Fruit fly (Drosophila melanogaster) whole organism, wandering third instar larva: ENCODE results near the gene CG5860.

Experiments used
- Vsx2 ChIP-seq: fragments of 200-300, 225-300 bp; sonication (Bioruptor generic); optimal IDR thresholded peaks from 2 replicates; lab custom pipeline; 2018; ENCODE audit warnings: missing biosample characterization, missing genetic modification characterization; ENCODE audit not compliant: partially characterized antibody
- dsf ChIP-seq: sonication (Bioruptor generic); optimal IDR thresholded peaks from 2 replicates; lab custom pipeline; 2016; ENCODE audit warnings: missing biosample characterization, missing genetic modification characterization, borderline replicate concordance
- h ChIP-seq: fragments of 200-800 bp; sonication (Bioruptor generic); optimal IDR thresholded peaks from 3 replicates; lab custom pipeline; 2016; ENCODE audit warnings: missing biosample characterization, mild to moderate bottlenecking, missing genetic modification characterization
- pan ChIP-seq: fragments of >200 bp; optimal IDR thresholded peaks from 2 replicates; lab custom pipeline; 2017
- tai ChIP-seq: sonication (Bioruptor generic); optimal IDR thresholded peaks from 2 replicates; lab custom pipeline; 2016; ENCODE audit warnings: missing biosample characterization, missing genetic modification characterization
- usp ChIP-seq: fragments of >200 bp; optimal IDR thresholded peaks from 2 replicates; lab custom pipeline; 2017; ENCODE audit warnings: missing biosample characterization, missing genetic modification characterization

- no peak for TF ChIP-seq dsf (GFP tag; lab: Kevin White, UChicago)
- no peak for TF ChIP-seq usp
- no peak for TF ChIP-seq tai
- TF ChIP-seq pan (lab: Kevin White, UChicago): no peak
- no peak for TF ChIP-seq h (GFP tag; lab: Kevin White, UChicago)
- TF ChIP-seq Vsx2 (GFP tag; lab: Kevin White, UChicago): no peak
Measured at dm6 chr3R:17415439-17415838, 6.0 kb downstream of the CG5860 start, which contains the start of gene CG5866.
